Worm (Caenorhabditis elegans) whole organism, L1 larva: ENCODE results near the gene col-154.

ENCODE experiments used
- C34B4.2 ChIP-seq: sonication (generic microtip); optimal IDR thresholded peaks from 2 replicates; lab custom pipeline; 2017; ENCODE audit warnings: mild to moderate bottlenecking, missing genetic modification characterization, missing compliant biosample characterization
- F16B12.6 ChIP-seq: fragments of 150-350 bp; optimal IDR thresholded peaks from 2 replicates; lab custom pipeline; 2014; ENCODE audit warnings: missing biosample characterization, missing genetic modification characterization
- Y116A8C.19 ChIP-seq: sonication (generic microtip); optimal IDR thresholded peaks from 2 replicates; lab custom pipeline; 2016; ENCODE audit warnings: missing compliant biosample characterization, missing genetic modification characterization, borderline replicate concordance
- aha-1 ChIP-seq: fragments of 150-350 bp; optimal IDR thresholded peaks from 2 replicates; lab custom pipeline; 2014; ENCODE audit warnings: missing biosample characterization, missing genetic modification characterization
- aly-2 ChIP-seq: fragments of 150-350 bp; optimal IDR thresholded peaks from 2 replicates; lab custom pipeline; 2014; ENCODE audit warnings: missing biosample characterization, missing genetic modification characterization
- ceh-8 ChIP-seq: fragments of 200-800 bp; sonication (Bioruptor generic); optimal IDR thresholded peaks from 2 replicates; lab custom pipeline; 2018; ENCODE audit warnings: mild to moderate bottlenecking, missing genetic modification characterization, moderate library complexity, missing compliant biosample characterization
- ces-1 ChIP-seq: fragments of 150-350 bp; optimal IDR thresholded peaks from 2 replicates; lab custom pipeline; 2014; ENCODE audit warnings: missing biosample characterization, missing genetic modification reagents, missing genetic modification characterization
- dpl-1 ChIP-seq, 3 experiments: fragments of 150-350 bp in 2 of 3; sonication (generic microtip) in 1 of 3; optimal IDR thresholded peaks; 2 replicates each; lab custom pipeline; 2014 to 2017; ENCODE audit warnings: missing biosample characterization in 3 of 3, missing genetic modification characterization in 3 of 3, missing genetic modification reagents in 3 of 3
- dsc-1 ChIP-seq: sonication (generic microtip); optimal IDR thresholded peaks from 2 replicates; lab custom pipeline; 2016; ENCODE audit warnings: mild to moderate bottlenecking, missing genetic modification characterization, missing compliant biosample characterization
- egl-13 ChIP-seq: sonication (generic microtip); optimal IDR thresholded peaks from 2 replicates; lab custom pipeline; 2016; ENCODE audit warnings: missing genotype, missing genetic modification reagents, missing genetic modification characterization, missing compliant biosample characterization
- elt-3 ChIP-seq, 6 experiments: fragments of 150-350 bp in 1 of 6; sonication (generic microtip); optimal IDR thresholded peaks; 2 replicates each; lab custom pipeline; 2017 to 2018; ENCODE audit warnings: missing biosample characterization in 6 of 6, missing genetic modification characterization in 6 of 6, inconsistent platforms in 1 of 6
- fkh-10 ChIP-seq: sonication (generic microtip); optimal IDR thresholded peaks from 2 replicates; lab custom pipeline; 2017; ENCODE audit warnings: missing biosample characterization, missing genetic modification reagents, missing genetic modification characterization
- fkh-4 ChIP-seq: sonication (generic microtip); optimal IDR thresholded peaks from 2 replicates; lab custom pipeline; 2016; ENCODE audit warnings: missing compliant biosample characterization, missing genetic modification characterization, borderline replicate concordance
- fos-1 ChIP-seq: fragments of 150-350 bp; optimal IDR thresholded peaks from 2 replicates; lab custom pipeline; 2014; ENCODE audit warnings: missing biosample characterization, missing genetic modification characterization
- grh-1 ChIP-seq: fragments of 200-800 bp; sonication (Bioruptor generic); IDR thresholded peaks from 2 replicates; pipeline ENCODE4 v1.3.6; 2022; ENCODE audit warnings: missing genetic modification reagents, missing genetic modification characterization, missing compliant biosample characterization
- hlh-17 ChIP-seq: fragments of 200-800 bp; sonication (Bioruptor generic); optimal IDR thresholded peaks from 2 replicates; lab custom pipeline; 2018; ENCODE audit warnings: missing genetic modification characterization, mild to moderate bottlenecking, missing compliant biosample characterization, moderate library complexity, borderline replicate concordance
- isw-1 ChIP-seq: fragments of 200-800 bp; sonication (Bioruptor generic); IDR thresholded peaks from 2 replicates; pipeline ENCODE4 v1.3.6; 2022; ENCODE audit warnings: missing genetic modification characterization, missing compliant biosample characterization
- jun-1 ChIP-seq: fragments of 150-350 bp; optimal IDR thresholded peaks from 2 replicates; lab custom pipeline; 2014; ENCODE audit warnings: missing biosample characterization, missing genetic modification reagents, missing genetic modification characterization
- lin-13 ChIP-seq: fragments of 150-350 bp; optimal IDR thresholded peaks from 2 replicates; lab custom pipeline; 2014; ENCODE audit warnings: missing biosample characterization, missing genetic modification reagents, missing genetic modification characterization
- lin-14 ChIP-seq: fragments of 200-800 bp; sonication (Bioruptor generic); optimal IDR thresholded peaks from 2 replicates; lab custom pipeline; 2018; ENCODE audit warnings: mild to moderate bottlenecking, missing genetic modification characterization, moderate library complexity, missing compliant biosample characterization
- lin-39 ChIP-seq: fragments of 150-350 bp; optimal IDR thresholded peaks from 2 replicates; lab custom pipeline; 2014; ENCODE audit warnings: missing biosample characterization, missing genetic modification reagents, missing genetic modification characterization
- lir-3 ChIP-seq: sonication (generic microtip); optimal IDR thresholded peaks from 2 replicates; lab custom pipeline; 2016; ENCODE audit warnings: mild to moderate bottlenecking, missing genetic modification characterization, moderate library complexity, missing compliant biosample characterization; ENCODE audit not compliant: poor library complexity
- mab-9 ChIP-seq: fragments of 200-800 bp; sonication (Bioruptor generic); IDR thresholded peaks from 2 replicates; pipeline ENCODE4 v1.3.6; 2022; ENCODE audit warnings: missing genetic modification reagents, missing genetic modification characterization, missing compliant biosample characterization
- mdl-1 ChIP-seq, 2 experiments: fragments of 150-350 bp; optimal IDR thresholded peaks; 2 replicates each; lab custom pipeline; 2014 to 2017; ENCODE audit warnings: missing biosample characterization in 2 of 2, missing genetic modification characterization in 2 of 2, inconsistent platforms in 1 of 2
- mep-1 ChIP-seq: fragments of 150-350 bp; optimal IDR thresholded peaks from 2 replicates; lab custom pipeline; 2014; ENCODE audit warnings: missing biosample characterization, missing genetic modification characterization
- nhr-11 ChIP-seq: fragments of 150-350 bp; optimal IDR thresholded peaks from 2 replicates; lab custom pipeline; 2014; ENCODE audit warnings: missing biosample characterization, missing genetic modification characterization
- nhr-20 ChIP-seq: sonication (generic microtip); optimal IDR thresholded peaks from 2 replicates; lab custom pipeline; 2016; ENCODE audit warnings: mild to moderate bottlenecking, missing genetic modification characterization, missing compliant biosample characterization
- nhr-237 ChIP-seq: fragments of 150-350 bp; optimal IDR thresholded peaks from 2 replicates; lab custom pipeline; 2014; ENCODE audit warnings: missing biosample characterization, missing genetic modification characterization
- nhr-28 ChIP-seq: fragments of 150-350 bp; optimal IDR thresholded peaks from 2 replicates; lab custom pipeline; 2014; ENCODE audit warnings: missing biosample characterization, missing genetic modification characterization
- nhr-47 ChIP-seq: sonication (generic microtip); optimal IDR thresholded peaks from 2 replicates; lab custom pipeline; 2016; ENCODE audit warnings: mild to moderate bottlenecking, missing genetic modification characterization, moderate library complexity, missing compliant biosample characterization
- nhr-76 ChIP-seq: sonication (generic microtip); optimal IDR thresholded peaks from 2 replicates; lab custom pipeline; 2017; ENCODE audit warnings: missing biosample characterization, missing genetic modification characterization
- nhr-77 ChIP-seq: fragments of 150-350 bp; optimal IDR thresholded peaks from 2 replicates; lab custom pipeline; 2014; ENCODE audit warnings: missing biosample characterization, missing genetic modification characterization
- nhr-84 ChIP-seq: sonication (generic microtip); optimal IDR thresholded peaks from 2 replicates; lab custom pipeline; 2017; ENCODE audit warnings: missing biosample characterization, missing genetic modification characterization
- nhr-85 ChIP-seq: sonication (generic microtip); peaks from one replicate; lab custom pipeline; 2016; ENCODE audit warnings: missing genetic modification characterization, inconsistent platforms, missing compliant biosample characterization
- pax-3 ChIP-seq: fragments of 200-800 bp; sonication (Bioruptor generic); optimal IDR thresholded peaks from 2 replicates; lab custom pipeline; 2018; ENCODE audit warnings: mild to moderate bottlenecking, missing genetic modification characterization, moderate library complexity, missing compliant biosample characterization
- rnt-1 ChIP-seq: sonication (generic microtip); optimal IDR thresholded peaks from 2 replicates; lab custom pipeline; 2016; ENCODE audit warnings: mild to moderate bottlenecking, missing genetic modification characterization, moderate library complexity, missing compliant biosample characterization
- skn-1 ChIP-seq: fragments of 150-350 bp; optimal IDR thresholded peaks from 2 replicates; lab custom pipeline; 2014; ENCODE audit warnings: missing biosample characterization, missing genetic modification characterization
- snpc-4 ChIP-seq: fragments of 150-350 bp; optimal IDR thresholded peaks from 2 replicates; lab custom pipeline; 2014; ENCODE audit warnings: missing biosample characterization, missing genetic modification characterization
- sox-4 ChIP-seq: sonication (generic microtip); optimal IDR thresholded peaks from 2 replicates; lab custom pipeline; 2016; ENCODE audit warnings: missing genetic modification characterization, missing compliant biosample characterization
- sptf-1 ChIP-seq: fragments of 150-350 bp; optimal IDR thresholded peaks from 2 replicates; lab custom pipeline; 2014; ENCODE audit warnings: missing biosample characterization, missing genetic modification characterization
- unc-62 ChIP-seq: fragments of 150-350 bp; optimal IDR thresholded peaks from 2 replicates; lab custom pipeline; 2014; ENCODE audit warnings: missing biosample characterization, missing genetic modification reagents, missing genetic modification characterization
- vab-15 ChIP-seq: sonication (generic microtip); optimal IDR thresholded peaks from 2 replicates; lab custom pipeline; 2017; ENCODE audit warnings: missing genotype, mild to moderate bottlenecking, missing genetic modification characterization, missing compliant biosample characterization
- ztf-4 ChIP-seq: fragments of 150-350 bp; optimal IDR thresholded peaks from 2 replicates; lab custom pipeline; 2014; ENCODE audit warnings: missing biosample characterization, missing genetic modification characterization

The col-154 gene

DNA sequence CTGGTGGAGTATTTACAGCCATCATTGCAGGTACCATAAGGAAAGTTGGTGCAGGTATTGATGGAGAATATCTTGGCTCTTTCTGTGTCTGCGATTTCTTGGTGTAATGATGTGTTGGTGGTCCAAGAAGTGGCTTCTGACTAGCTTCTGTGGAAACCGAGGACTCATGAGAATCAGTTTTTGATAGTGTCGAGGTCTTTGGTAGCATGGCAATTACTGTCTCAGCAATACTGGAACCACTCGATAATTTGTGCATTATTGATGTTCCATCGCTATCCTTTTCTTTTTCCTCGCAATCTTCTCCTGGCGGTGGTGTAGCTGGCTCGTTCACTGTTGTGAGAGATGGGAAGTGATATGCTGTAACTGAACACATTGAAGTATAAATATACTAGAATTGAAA lies 21.6 kb upstream of the col-154 start:
- no peak for TF ChIP-seq fkh-10 (GFP tag; lab: Kevin White, UChicago)

DNA sequence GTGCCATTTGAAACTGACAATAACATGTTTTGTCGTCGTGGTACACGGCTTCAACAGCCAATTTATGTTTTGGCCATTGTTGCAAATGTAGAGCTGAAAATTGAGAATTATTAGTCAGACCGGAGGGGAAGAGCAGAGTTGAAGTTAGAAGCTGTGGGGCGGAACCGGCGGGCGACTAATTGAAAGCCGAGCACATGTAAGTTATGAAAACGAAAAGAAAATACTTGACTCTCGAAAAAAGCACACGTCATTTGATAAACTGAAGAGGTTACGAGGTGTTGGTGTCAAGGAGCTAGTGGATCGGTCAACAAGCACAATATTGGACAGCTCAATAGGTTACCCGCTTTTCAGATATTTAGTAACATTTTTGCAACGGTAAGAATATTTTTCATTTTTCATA lies 19.0 kb upstream of the col-154 start, which contains the start of gene dop-5:
Gene dop-5 (minus strand): TSS at position 101 of the 400 bp plus-strand sequence.
- TF ChIP-seq fkh-10 (GFP tag; lab: Kevin White, UChicago) (no peak), ceh-8 (no peak), nhr-77 (tag; lab: Kevin White, UChicago) (no peak), isw-1 (GFP tag; lab: Robert Waterston, UW) (no peak), fos-1 (tag; lab: Kevin White, UChicago) (no peak), lir-3 (tag; lab: Kevin White, UChicago) (no peak), sptf-1 (tag; lab: Kevin White, UChicago) (no peak), nhr-76 (tag; lab: Kevin White, UChicago) (no peak), unc-62 (GFP tag; lab: Kevin White, UChicago) (no peak), pax-3 (tag; lab: Kevin White, UChicago) (no peak), Y116A8C.19 (tag; lab: Kevin White, UChicago) (no peak), ces-1 (no peak), snpc-4 (tag; lab: Kevin White, UChicago) (no peak), nhr-47 (tag; lab: Kevin White, UChicago) (no peak), fkh-4 (tag; lab: Kevin White, UChicago) (no peak), grh-1 (GFP tag; lab: Robert Waterston, UW) (no peak)

DNA sequence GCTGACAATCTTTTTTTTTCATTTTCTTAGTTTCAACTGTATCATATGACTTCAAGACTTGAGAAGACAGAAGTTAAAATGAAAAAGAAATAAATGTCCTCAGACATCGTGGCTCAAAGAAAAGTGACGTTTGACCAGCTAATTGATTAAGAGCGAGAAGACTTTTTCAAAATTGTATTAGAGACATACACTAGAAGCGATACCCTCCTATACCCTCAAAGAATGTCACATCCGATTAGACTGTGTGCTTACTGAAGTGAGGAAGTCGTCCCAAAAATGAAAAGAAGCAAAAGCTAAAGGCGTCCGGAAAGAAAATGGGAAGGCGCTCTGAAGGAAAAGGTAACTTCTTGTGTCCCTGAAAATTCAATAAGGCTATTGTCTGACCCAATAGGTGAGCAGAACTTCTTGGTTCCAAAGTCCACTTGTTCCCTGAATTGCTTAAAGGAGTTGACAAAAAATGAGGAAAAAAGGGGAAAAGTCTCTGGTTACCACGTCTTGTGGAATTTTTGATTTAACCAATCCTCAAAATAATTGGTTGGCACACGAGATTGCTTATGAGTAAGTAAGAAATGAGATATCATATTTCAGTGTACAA lies 12.8 kb upstream of the col-154 start:
- TF ChIP-seq lin-14 (GFP tag; lab: Kevin White, UChicago) = peak; percentile 19
- no peak for TF ChIP-seq nhr-20 (tag; lab: Kevin White, UChicago)
- TF ChIP-seq egl-13 (tag; lab: Kevin White, UChicago) = peak; percentile 48
- no peak for TF ChIP-seq jun-1 (tag; lab: Kevin White, UChicago)
- TF ChIP-seq mab-9 (GFP tag; lab: Robert Waterston, UW) = no peak

DNA sequence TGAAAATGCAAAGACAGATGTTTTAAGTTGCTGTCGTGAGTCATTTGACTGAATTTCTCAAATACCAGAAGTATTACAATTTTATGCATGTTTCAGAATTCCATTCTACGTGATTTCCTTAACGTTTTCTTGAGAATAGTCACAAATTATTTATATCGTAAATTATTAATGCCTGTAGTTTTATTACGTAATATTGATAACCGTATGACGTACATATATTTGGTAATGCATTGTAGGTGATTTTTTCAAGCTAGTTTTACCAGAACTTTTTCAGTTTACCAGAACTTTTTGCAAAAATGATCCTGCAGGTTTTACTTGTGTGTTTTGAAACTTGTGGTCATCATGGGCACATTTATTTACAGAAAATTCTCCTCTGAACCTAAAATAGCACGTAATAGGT lies 11.2 kb upstream of the col-154 start:
- TF ChIP-seq nhr-47 (tag; lab: Kevin White, UChicago) (no peak), dsc-1 (tag; lab: Kevin White, UChicago) (peak; percentile 12)

DNA sequence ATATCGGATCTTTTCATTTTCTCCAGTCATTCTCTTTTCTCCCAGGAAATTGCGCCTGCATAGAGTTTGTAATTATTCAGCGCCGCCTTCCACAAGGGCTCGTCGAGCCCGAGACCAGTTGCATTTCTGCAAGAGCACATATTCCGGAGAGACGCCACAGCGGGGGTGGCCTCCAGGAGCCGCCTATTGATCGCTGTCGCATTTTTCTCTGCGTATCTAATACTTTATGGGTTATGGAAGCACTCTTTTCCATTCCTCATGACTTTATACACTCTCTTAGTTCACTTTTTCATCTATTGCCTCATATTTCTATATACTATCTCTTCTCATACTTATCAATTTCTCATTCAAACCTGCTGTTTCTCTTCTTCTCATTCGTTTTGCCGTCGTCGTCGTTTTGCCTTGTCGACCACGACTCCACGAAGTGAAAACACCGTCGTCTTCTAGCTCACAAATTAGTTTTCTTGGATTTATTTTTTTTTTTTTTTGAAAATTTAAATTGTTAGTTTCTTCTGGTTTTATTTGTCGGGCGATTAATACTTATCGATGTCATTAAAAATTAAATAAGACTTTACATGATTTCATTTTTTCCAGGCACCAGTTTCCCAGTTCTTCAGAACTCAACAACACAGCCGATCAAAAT lies 9.9 kb upstream of the col-154 start, which contains the start of gene cnb-1:
Gene cnb-1 (plus strand): TSS at position 593 of the 643 bp plus-strand sequence.
- TF ChIP-seq nhr-85 (peak; percentile 77), elt-3 (tag; optimal IDR thresholded peaks at IDR 0.05; lab: Kevin White, UChicago) (no peak), mdl-1 (tag; optimal IDR thresholded peaks at IDR 0.05; lab: Kevin White, UChicago) (peak in 1 of 2 experiments; percentile 37), fkh-4 (tag; lab: Kevin White, UChicago) (peak; percentile 63), rnt-1 (peak; percentile 58), nhr-11 (tag; lab: Kevin White, UChicago) (peak; percentile 17), vab-15 (tag; lab: Kevin White, UChicago) (no peak), F16B12.6 (tag; lab: Kevin White, UChicago) (no peak), nhr-84 (tag; lab: Kevin White, UChicago) (no peak), aly-2 (tag; lab: Kevin White, UChicago) (peak; percentile 10), nhr-237 (tag; lab: Kevin White, UChicago) (no peak), fkh-10 (GFP tag; lab: Kevin White, UChicago) (peak; percentile 45), C34B4.2 (tag; lab: Kevin White, UChicago) (no peak), nhr-28 (tag; lab: Kevin White, UChicago) (no peak), nhr-47 (tag; lab: Kevin White, UChicago) (peak; percentile 80), ztf-4 (tag; lab: Kevin White, UChicago) (no peak), skn-1 (peak; percentile 63), sptf-1 (tag; lab: Kevin White, UChicago) (no peak), lin-13 (GFP tag; lab: Kevin White, UChicago) (peak; percentile 19), sox-4 (tag; lab: Kevin White, UChicago) (peak; percentile 31), aha-1 (tag; lab: Kevin White, UChicago) (peak; percentile 10), mep-1 (tag; lab: Kevin White, UChicago) (peak; percentile 79), lin-39 (no peak), dpl-1 (GFP tag; optimal IDR thresholded peaks at IDR 0.05; lab: Kevin White, UChicago) (peak in 2 of 3 experiments; percentile 30 to 39), hlh-17 (GFP tag; lab: Kevin White, UChicago) (no peak)
